Fruit fly (Drosophila melanogaster): Measurements from ENCODE around the gene gkt.

- TF ChIP-seq psq (optimal IDR thresholded peaks at IDR 0.05): no peak
- TF ChIP-seq Sin3A (optimal IDR thresholded peaks at IDR 0.05): no peak
- TF ChIP-seq Myc (optimal IDR thresholded peaks at IDR 0.05): no peak
Observed at dm6 chr2L:3128335-3128734, 31.4 kb upstream of the gkt start, which contains the start of gene CG15403.

Data from Kc167 (cell line).